Fruit fly (Drosophila melanogaster) whole organism, adult: ENCODE results near the gene zfh1.

Source experiments
- CG11617 ChIP-seq: fragments of 200-800 bp; sonication (Bioruptor generic); optimal IDR thresholded peaks from 2 replicates; lab custom pipeline; 2017; ENCODE audit warnings: mild to moderate bottlenecking, missing biosample characterization, missing genetic modification reagents, missing genetic modification characterization
- CG12768 ChIP-seq: fragments of 200-800 bp; sonication (Bioruptor generic); optimal IDR thresholded peaks from 2 replicates; lab custom pipeline; 2017; ENCODE audit warnings: missing biosample characterization, missing genetic modification characterization, mild to moderate bottlenecking, moderate library complexity, missing genetic modification reagents
- CG14711 ChIP-seq: fragments of 200-800 bp; sonication (Bioruptor generic); optimal IDR thresholded peaks from 2 replicates; lab custom pipeline; 2018; ENCODE audit warnings: missing biosample characterization, mild to moderate bottlenecking, missing genetic modification characterization, moderate library complexity
- CG1620 ChIP-seq: fragments of 200-800 bp; sonication (Bioruptor generic); optimal IDR thresholded peaks from 2 replicates; lab custom pipeline; 2016; ENCODE audit warnings: missing biosample characterization, missing genetic modification characterization
- CG33017 ChIP-seq: fragments of 200-800 bp; sonication (Bioruptor generic); optimal IDR thresholded peaks from 2 replicates; lab custom pipeline; 2018; ENCODE audit warnings: missing biosample characterization, mild to moderate bottlenecking, missing genetic modification characterization, moderate library complexity
- CG5204 ChIP-seq: fragments of 200-800 bp; sonication (Bioruptor generic); optimal IDR thresholded peaks from 2 replicates; lab custom pipeline; 2016; ENCODE audit warnings: missing biosample characterization, missing genetic modification characterization
- CG7045 ChIP-seq: fragments of 200-800 bp; sonication (Bioruptor generic); optimal IDR thresholded peaks from 2 replicates; lab custom pipeline; 2017; ENCODE audit warnings: missing biosample characterization, mild to moderate bottlenecking, missing genetic modification characterization
- CG7101 ChIP-seq: fragments of 200-800 bp; sonication (Bioruptor generic); optimal IDR thresholded peaks from 2 replicates; lab custom pipeline; 2018; ENCODE audit warnings: missing biosample characterization, mild to moderate bottlenecking, missing genetic modification characterization, moderate library complexity
- Clk ChIP-seq: fragments of 200-800 bp; sonication (Bioruptor generic); optimal IDR thresholded peaks from 2 replicates; lab custom pipeline; 2017; ENCODE audit warnings: missing biosample characterization, missing genetic modification characterization
- Crg-1 ChIP-seq: fragments of 200-800 bp; sonication (Bioruptor generic); optimal IDR thresholded peaks from 2 replicates; lab custom pipeline; 2016; ENCODE audit warnings: missing biosample characterization, missing genetic modification characterization
- Hr96 ChIP-seq: fragments of 200-800 bp; sonication (Bioruptor generic); optimal IDR thresholded peaks from 2 replicates; lab custom pipeline; 2016; ENCODE audit warnings: missing biosample characterization, missing genetic modification characterization
- Mnt ChIP-seq: fragments of 200-800 bp; sonication (Bioruptor generic); optimal IDR thresholded peaks from 2 replicates; lab custom pipeline; 2016; ENCODE audit warnings: missing biosample characterization, mild to moderate bottlenecking, missing genetic modification characterization
- bab1 ChIP-seq: fragments of 200-800 bp; sonication (Bioruptor generic); optimal IDR thresholded peaks from 3 replicates; lab custom pipeline; 2019; ENCODE audit warnings: missing biosample characterization, mild to moderate bottlenecking, missing genetic modification characterization, moderate library complexity
- cic ChIP-seq: fragments of 200-800 bp; sonication (Bioruptor generic); optimal IDR thresholded peaks from 2 replicates; lab custom pipeline; 2017; ENCODE audit warnings: missing biosample characterization, mild to moderate bottlenecking, missing genetic modification characterization, moderate library complexity
- cnc ChIP-seq, 2 experiments: fragments of >200 bp; optimal IDR thresholded peaks; 2 replicates each; lab custom pipeline; 2017
- kay ChIP-seq: fragments of 200-800 bp; sonication (Bioruptor generic); peaks from one replicate; lab custom pipeline; 2016; ENCODE audit warnings: missing biosample characterization, missing genetic modification characterization, borderline replicate concordance
- ovo ChIP-seq: fragments of 200-800 bp; sonication (Bioruptor generic); optimal IDR thresholded peaks from 2 replicates; lab custom pipeline; 2016; ENCODE audit warnings: missing biosample characterization, missing genetic modification characterization
- pad ChIP-seq: fragments of 200-800 bp; sonication (Bioruptor generic); optimal IDR thresholded peaks from 3 replicates; lab custom pipeline; 2017; ENCODE audit warnings: missing biosample characterization, missing genetic modification characterization, mild to moderate bottlenecking, moderate library complexity, missing genetic modification reagents
- tj ChIP-seq: fragments of 200-800 bp; sonication (Bioruptor generic); optimal IDR thresholded peaks from 3 replicates; lab custom pipeline; 2017; ENCODE audit warnings: missing biosample characterization, mild to moderate bottlenecking, missing genetic modification characterization, moderate library complexity
- toe ChIP-seq: fragments of 200-800 bp; sonication (Bioruptor generic); optimal IDR thresholded peaks from 2 replicates; lab custom pipeline; 2016; ENCODE audit warnings: missing biosample characterization, missing genetic modification characterization

zfh1 gene

DNA sequence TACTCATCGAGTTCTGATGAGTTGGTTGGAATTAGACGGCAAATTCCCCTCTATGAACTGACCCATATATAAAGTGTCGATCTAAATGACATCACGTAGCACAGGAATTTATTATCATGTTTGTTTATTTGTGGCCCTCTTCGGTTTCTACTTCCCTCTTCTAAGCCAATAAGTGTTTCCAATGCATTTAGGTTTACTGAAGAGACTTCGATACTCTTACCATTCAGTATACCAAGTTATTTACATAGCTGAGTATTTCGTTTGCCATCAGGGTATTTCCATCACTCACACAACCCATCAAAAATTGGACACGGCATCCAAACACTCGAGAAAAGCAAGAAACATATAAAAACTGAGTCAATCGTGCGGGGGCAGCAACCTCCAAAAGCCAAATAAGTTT lies 50.5 kb downstream of the zfh1 start:
- TF ChIP-seq toe (GFP tag; lab: Kevin White, UChicago): no peak
- TF ChIP-seq kay: peak; percentile 9

DNA sequence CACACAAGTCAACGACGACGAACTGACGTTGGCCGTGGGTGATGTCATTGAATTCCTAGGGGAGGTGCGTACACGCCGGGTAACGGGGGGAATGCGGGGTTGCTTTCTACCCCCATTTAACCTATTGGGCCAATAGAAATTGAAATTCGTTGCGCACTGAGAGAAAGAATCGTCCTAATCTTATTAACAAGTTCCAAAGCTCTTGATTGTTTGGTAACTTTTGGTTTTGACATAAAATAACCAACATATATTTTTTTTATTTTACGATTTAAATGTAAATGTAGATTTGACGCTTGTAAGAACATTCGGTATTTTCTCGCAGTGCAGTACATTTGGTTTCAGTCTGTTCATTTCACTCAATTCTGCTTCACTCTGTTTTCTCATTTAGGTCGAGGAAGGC lies 51.5 kb downstream of the zfh1 start:
- peak; percentile 6 for TF ChIP-seq CG7101 (tag; lab: Kevin White, UChicago)
- peak; percentile 19 for TF ChIP-seq bab1 (GFP tag; lab: Kevin White, UChicago)
- TF ChIP-seq CG5204 (GFP tag; lab: Kevin White, UChicago): peak; percentile 5
- TF ChIP-seq CG14711: peak; percentile 19
- TF ChIP-seq CG33017 (tag; lab: Kevin White, UChicago): peak; percentile 21
- TF ChIP-seq CG11617: no peak

DNA sequence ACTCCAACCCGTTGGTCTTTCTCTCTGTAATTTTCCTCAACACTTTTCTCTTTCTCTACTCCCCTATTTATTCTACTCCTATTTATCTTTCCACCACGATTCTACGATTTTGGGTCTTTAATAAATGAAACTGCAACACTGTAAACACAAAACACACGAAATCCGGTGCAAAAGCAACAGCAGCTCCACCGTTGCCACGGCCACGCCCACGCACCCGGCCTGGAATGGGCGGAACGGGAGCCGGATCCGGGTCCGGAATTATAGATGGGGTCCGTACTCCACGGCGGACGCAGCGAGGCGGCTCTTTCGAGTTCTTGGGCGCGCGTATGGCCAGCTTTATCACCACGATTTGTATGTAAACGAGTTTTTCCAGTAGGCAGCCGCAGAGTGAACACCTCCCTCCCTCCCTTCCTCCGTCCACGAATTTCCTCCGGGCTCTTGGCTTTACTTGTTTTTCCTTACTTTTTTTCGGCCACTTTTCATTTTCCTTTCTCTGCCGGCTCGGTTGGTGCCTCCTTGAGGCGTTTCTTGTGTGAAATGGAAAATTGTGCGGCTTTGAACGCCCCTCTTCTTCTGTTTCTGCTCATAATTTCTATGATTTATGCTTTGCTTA lies 55.1 kb downstream of the zfh1 start:
- TF ChIP-seq Hr96 (GFP tag; lab: Kevin White, UChicago): no peak
- no peak for TF ChIP-seq CG7045 (GFP tag; lab: Kevin White, UChicago)
- no peak for TF ChIP-seq Crg-1 (GFP tag; lab: Kevin White, UChicago)
- TF ChIP-seq Clk (GFP tag; lab: Kevin White, UChicago): no peak
- TF ChIP-seq CG5204 (GFP tag; lab: Kevin White, UChicago): no peak
- no peak for TF ChIP-seq CG1620 (GFP tag; lab: Kevin White, UChicago)
- no peak for TF ChIP-seq CG12768 (GFP tag; lab: Kevin White, UChicago)
- no peak for TF ChIP-seq toe (GFP tag; lab: Kevin White, UChicago)
- no peak for TF ChIP-seq bab1 (GFP tag; lab: Kevin White, UChicago)
- TF ChIP-seq CG14711: no peak
- TF ChIP-seq CG7101 (tag; lab: Kevin White, UChicago): no peak
- TF ChIP-seq cic (GFP tag; lab: Kevin White, UChicago): no peak
- no peak for TF ChIP-seq cnc (optimal IDR thresholded peaks at IDR 0.05; lab: Kevin White, UChicago)
- no peak for TF ChIP-seq Mnt (GFP tag; lab: Kevin White, UChicago)
- no peak for TF ChIP-seq ovo
- no peak for TF ChIP-seq CG11617
- TF ChIP-seq CG33017 (tag; lab: Kevin White, UChicago): no peak
- TF ChIP-seq kay: no peak
- TF ChIP-seq pad (GFP tag; lab: Kevin White, UChicago): no peak

DNA sequence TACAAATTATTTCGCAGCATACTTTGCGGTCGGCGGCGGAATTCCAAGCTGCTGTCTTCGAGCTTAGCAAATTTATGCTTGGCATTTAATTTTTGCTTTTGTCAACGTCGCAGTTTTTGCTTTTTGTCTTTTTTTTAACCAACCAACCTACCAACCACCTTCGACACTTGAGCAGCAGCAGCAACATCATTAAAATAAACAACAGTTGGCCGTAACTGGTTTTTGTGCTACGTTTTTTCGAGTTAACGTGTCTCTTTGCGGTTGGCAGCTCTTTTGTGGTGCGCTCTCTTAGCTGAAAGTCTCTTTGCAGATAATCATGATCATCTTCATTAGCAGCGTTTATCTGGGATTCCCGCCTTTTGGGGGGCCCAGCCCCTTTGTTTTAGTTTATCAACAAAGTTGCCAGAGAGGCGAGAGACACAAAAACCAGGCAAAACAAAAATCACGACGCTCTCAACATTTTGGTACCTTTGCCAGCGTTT lies 56.3 kb downstream of the zfh1 start:
- TF ChIP-seq tj (GFP tag; lab: Kevin White, UChicago) (peak; percentile 96), bab1 (GFP tag; lab: Kevin White, UChicago) (no peak)

DNA sequence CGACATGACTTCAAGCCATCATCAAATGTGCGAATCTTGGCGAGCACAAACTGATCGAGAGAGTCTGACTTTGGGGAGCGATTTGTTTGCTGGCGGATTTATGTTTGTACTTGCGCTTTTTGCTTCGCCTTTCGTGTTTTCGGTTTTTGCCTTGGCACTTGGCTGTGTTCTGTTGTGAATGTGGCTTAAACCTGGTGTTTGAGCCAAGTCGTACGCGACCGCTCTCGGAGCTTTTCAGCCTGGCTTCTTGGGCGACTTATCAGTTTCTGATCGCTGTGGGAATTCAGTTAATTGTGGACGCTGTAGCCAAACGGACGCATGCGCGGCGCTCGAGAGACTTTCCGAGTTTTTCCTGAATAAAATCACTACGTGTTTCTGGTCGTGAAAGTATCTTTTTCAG lies 61.8 kb downstream of the zfh1 start, which contains the start of gene CG15544:
TSS of gene CG15544 (plus strand) at position 276 of the 400 bp plus-strand sequence.
- no peak for TF ChIP-seq pad (GFP tag; lab: Kevin White, UChicago)
- no peak for TF ChIP-seq Crg-1 (GFP tag; lab: Kevin White, UChicago)
- no peak for TF ChIP-seq Clk (GFP tag; lab: Kevin White, UChicago)
- no peak for TF ChIP-seq cnc (optimal IDR thresholded peaks at IDR 0.05; lab: Kevin White, UChicago)

DNA sequence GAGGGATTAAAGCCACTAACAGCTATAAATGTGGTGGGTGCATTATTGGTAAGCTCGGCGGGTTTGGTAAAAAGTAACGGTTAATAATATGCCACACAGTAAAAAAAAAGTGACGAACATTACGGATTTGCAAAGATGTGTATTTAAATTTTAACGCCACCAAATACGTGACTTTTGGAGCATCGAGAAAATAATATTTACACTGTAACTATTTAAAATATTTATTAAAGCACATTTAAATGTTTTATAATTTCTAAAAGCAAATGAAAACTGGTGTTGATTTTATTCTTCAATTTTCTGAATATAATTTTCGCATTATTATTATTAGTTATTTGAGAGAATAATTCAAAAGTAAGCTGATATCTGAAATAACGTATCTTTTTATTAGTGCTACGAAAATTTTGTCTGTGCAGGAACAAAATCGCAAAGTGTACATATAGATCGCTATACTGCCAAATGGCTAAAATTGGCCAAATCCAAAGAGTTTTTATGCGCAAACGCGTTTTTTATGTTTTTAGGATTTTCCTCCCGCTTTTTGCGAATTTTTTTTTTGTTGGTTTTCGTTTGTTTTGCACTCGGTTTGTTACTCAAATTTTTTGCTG lies 62.8 kb downstream of the zfh1 start:
- TF ChIP-seq CG11617: no peak
- no peak for TF ChIP-seq CG7101 (tag; lab: Kevin White, UChicago)
- no peak for TF ChIP-seq toe (GFP tag; lab: Kevin White, UChicago)
- no peak for TF ChIP-seq CG33017 (tag; lab: Kevin White, UChicago)
- TF ChIP-seq Crg-1 (GFP tag; lab: Kevin White, UChicago): no peak

DNA sequence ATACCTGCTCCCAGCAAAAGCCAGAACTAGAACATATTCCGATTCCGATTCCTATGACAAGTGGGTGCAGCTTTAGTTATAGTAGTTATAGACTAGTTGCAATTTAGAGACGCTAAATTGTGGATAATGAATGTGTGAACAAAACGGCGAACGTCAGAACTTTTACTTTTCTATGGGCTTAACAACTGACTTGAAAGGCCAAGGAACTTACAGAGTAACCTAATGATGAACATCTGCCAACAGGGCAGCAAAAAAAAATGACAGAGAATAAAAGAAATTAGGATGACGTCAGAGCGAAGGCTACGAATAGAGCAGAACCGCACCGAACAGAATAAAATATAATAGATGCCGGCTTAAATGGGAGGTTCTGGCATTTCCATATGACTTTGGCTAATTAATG lies 66.4 kb downstream of the zfh1 start:
- TF ChIP-seq tj (GFP tag; lab: Kevin White, UChicago) (no peak), CG7045 (GFP tag; lab: Kevin White, UChicago) (no peak), cic (GFP tag; lab: Kevin White, UChicago) (no peak), bab1 (GFP tag; lab: Kevin White, UChicago) (no peak), Clk (GFP tag; lab: Kevin White, UChicago) (no peak), CG7101 (tag; lab: Kevin White, UChicago) (no peak), CG33017 (tag; lab: Kevin White, UChicago) (no peak), Mnt (GFP tag; lab: Kevin White, UChicago) (no peak), pad (GFP tag; lab: Kevin White, UChicago) (no peak), toe (GFP tag; lab: Kevin White, UChicago) (no peak), kay (no peak), CG1620 (GFP tag; lab: Kevin White, UChicago) (no peak), cnc (optimal IDR thresholded peaks at IDR 0.05; lab: Kevin White, UChicago) (no peak), Hr96 (GFP tag; lab: Kevin White, UChicago) (no peak), CG5204 (GFP tag; lab: Kevin White, UChicago) (no peak), ovo (no peak), CG14711 (no peak), CG11617 (no peak), Crg-1 (GFP tag; lab: Kevin White, UChicago) (no peak), CG12768 (GFP tag; lab: Kevin White, UChicago) (no peak)
